Fruit fly (Drosophila melanogaster): ENCODE measurements around the gene Apc.
A peak's percentile ranks its signal among the peaks of the same experiment; 100 is the strongest.

Apc gene

dm6 chr3R:28857287-28858024, 12.9 kb upstream of the Apc start (continued):
- TF ChIP-seq Atf6 (GFP tag; IDR thresholded peaks at IDR 0.05) (0 out of 2 replicates have a peak, but pooled peaks have one; percentile 21), bigmax (GFP tag; optimal IDR thresholded peaks at IDR 0.05) (no peak), tap (tag; optimal IDR thresholded peaks at IDR 0.05) (peak; percentile 34), CG17361 (GFP tag; IDR thresholded peaks at IDR 0.05) (peak; percentile 45; the same call in 1 of the 3 replicates), CG5953 (GFP tag; IDR thresholded peaks at IDR 0.05) (no peak; the same call in 1 of the 2 replicates), CG3065 (GFP tag; optimal IDR thresholded peaks at IDR 0.05) (no peak), CG4854 (GFP tag; optimal IDR thresholded peaks at IDR 0.05) (no peak), HmgZ (tag; optimal IDR thresholded peaks at IDR 0.05) (no peak), CG13775 (GFP tag; optimal IDR thresholded peaks at IDR 0.05) (no peak), dati (GFP tag; IDR thresholded peaks at IDR 0.05) (no peak), CG15073 (GFP tag; optimal IDR thresholded peaks at IDR 0.05) (no peak), CG5180 (GFP tag; optimal IDR thresholded peaks at IDR 0.05) (peak; percentile 19), CG1024 (GFP tag; IDR thresholded peaks at IDR 0.05) (no peak), CG14860 (GFP tag; IDR thresholded peaks at IDR 0.05; ENCODE audit: partially characterized antibody) (no peak), zf30C (GFP tag; optimal IDR thresholded peaks at IDR 0.05) (peak; percentile 33), D19A (tag; optimal IDR thresholded peaks at IDR 0.05) (peak; percentile 33), CG16779 (GFP tag; IDR thresholded peaks at IDR 0.05) (no peak), Taf1 (GFP tag; IDR thresholded peaks at IDR 0.05) (no peak; the same call in 1 of the 2 replicates), CG34422 (GFP tag; IDR thresholded peaks at IDR 0.05) (no peak), fd96Cb (tag; optimal IDR thresholded peaks at IDR 0.05) (peak; percentile 29), klu (GFP tag; IDR thresholded peaks at IDR 0.05) (no peak), CG10959 (GFP tag; IDR thresholded peaks at IDR 0.05) (0 out of 2 replicates have a peak, but pooled peaks have one; percentile 27), CG15479 (GFP tag; optimal IDR thresholded peaks at IDR 0.05) (no peak), CG1529 (GFP tag; optimal IDR thresholded peaks at IDR 0.05) (peak; percentile 62), amos (GFP tag; IDR thresholded peaks at IDR 0.05; ENCODE audit: partially characterized antibody) (no peak), CG4360 (GFP tag; IDR thresholded peaks at IDR 0.05) (no peak), CG3726 (GFP tag; IDR thresholded peaks at IDR 0.05) (no peak), CG11247 (GFP tag; IDR thresholded peaks at IDR 0.05) (no peak), Gsc (GFP tag; IDR thresholded peaks at IDR 0.05) (no peak), NfI (GFP tag; optimal IDR thresholded peaks at IDR 0.05) (peak; percentile 10), oc (tag; optimal IDR thresholded peaks at IDR 0.05) (no peak), CG32772 (GFP tag; IDR thresholded peaks at IDR 0.05) (no peak; the same call in 1 of the 2 replicates), Sry-β (GFP tag; optimal IDR thresholded peaks at IDR 0.05) (no peak), CG2199 (GFP tag; IDR thresholded peaks at IDR 0.05) (no peak; the same call in 2 of the 3 replicates), gfzf (GFP tag; optimal IDR thresholded peaks at IDR 0.05) (no peak), CG30403 (GFP tag; optimal IDR thresholded peaks at IDR 0.05) (peak; percentile 42), ap (GFP tag; IDR thresholded peaks at IDR 0.05) (no peak), lilli (GFP tag; optimal IDR thresholded peaks at IDR 0.05) (no peak), CG17359 (tag; optimal IDR thresholded peaks at IDR 0.05) (peak; percentile 59), CG12236 (GFP tag; optimal IDR thresholded peaks at IDR 0.05) (no peak), CG12219 (GFP tag; optimal IDR thresholded peaks at IDR 0.05) (peak; percentile 31), CG3847 (GFP tag; IDR thresholded peaks at IDR 0.05) (0 out of 2 replicates have a peak, but pooled peaks have one; percentile 23), lmd (GFP tag; IDR thresholded peaks at IDR 0.05) (peak; percentile 53; the same call in 1 of the 2 replicates), CG7839 (tag; optimal IDR thresholded peaks at IDR 0.05) (peak; percentile 58), ash1 (GFP tag; optimal IDR thresholded peaks at IDR 0.05) (no peak), CG10321 (GFP tag; IDR thresholded peaks at IDR 0.05) (no peak), insv (GFP tag; optimal IDR thresholded peaks at IDR 0.05) (no peak), CG10209 (GFP tag; optimal IDR thresholded peaks at IDR 0.05) (peak; percentile 42), croc (GFP tag; conservative IDR thresholded peaks at IDR 0.05) (no peak), Doc2 (GFP tag; IDR thresholded peaks at IDR 0.05) (no peak)
